Worm (Caenorhabditis elegans): ENCODE results near the gene F23B12.7.

The F23B12.7 gene

DNA sequence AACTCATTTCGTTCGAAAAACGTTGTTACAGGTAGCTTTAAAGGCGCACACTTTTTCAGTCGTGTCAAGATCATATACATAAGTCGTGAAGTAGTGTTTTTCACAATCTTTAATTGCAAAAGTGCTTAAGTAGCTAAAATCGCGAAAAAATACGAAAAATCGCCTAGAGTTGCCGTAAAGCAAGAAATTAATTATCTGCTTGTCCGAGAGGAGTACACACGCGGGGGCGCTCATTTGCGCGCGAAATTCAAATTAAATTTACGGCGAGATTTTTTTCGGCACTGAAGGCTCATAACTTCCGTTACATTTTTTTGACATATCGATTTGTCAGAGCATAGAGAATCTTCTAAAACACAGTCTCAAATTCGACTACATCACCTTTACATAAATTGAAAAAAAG, 10.6 kb downstream of the F23B12.7 start:
- TF ChIP-seq ztf-26 (tag; optimal IDR thresholded peaks at IDR 0.05) (no peak), lin-26 (GFP tag; IDR thresholded peaks at IDR 0.05) (no peak), F33H1.4 (GFP tag; IDR thresholded peaks at IDR 0.05) (0 out of 2 replicates have a peak, but pooled peaks have one; percentile 11), ztf-25 (GFP tag; IDR thresholded peaks at IDR 0.05) (no peak), nhr-120 (GFP tag; IDR thresholded peaks at IDR 0.05) (no peak), egl-44 (GFP tag; IDR thresholded peaks at IDR 0.05) (no peak), sea-2 (GFP tag; IDR thresholded peaks at IDR 0.05) (no peak), aptf-3 (GFP tag; IDR thresholded peaks at IDR 0.05) (no peak), xnd-1 (tag; optimal IDR thresholded peaks at IDR 0.05) (peak; percentile 5), lin-54 (GFP tag; optimal IDR thresholded peaks at IDR 0.05) (peak; percentile 9), zim-3 (tag; optimal IDR thresholded peaks at IDR 0.05) (no peak), Y56A3A.18 (GFP tag; IDR thresholded peaks at IDR 0.05) (no peak), dpl-1 (GFP tag; optimal IDR thresholded peaks at IDR 0.05) (no peak), him-1 (tag; optimal IDR thresholded peaks at IDR 0.05) (peak; percentile 17), hrde-1 (tag; optimal IDR thresholded peaks at IDR 0.05; ENCODE audit: borderline replicate concordance) (peak; percentile 66), madf-6 (GFP tag; IDR thresholded peaks at IDR 0.05) (0 out of 2 replicates have a peak, but pooled peaks have one; percentile 28), snpc-4 (GFP tag; optimal IDR thresholded peaks at IDR 0.05) (no peak), snpc-4 (tag; optimal IDR thresholded peaks at IDR 0.05) (peak in 1 of 4 experiments; percentile 13)

DNA sequence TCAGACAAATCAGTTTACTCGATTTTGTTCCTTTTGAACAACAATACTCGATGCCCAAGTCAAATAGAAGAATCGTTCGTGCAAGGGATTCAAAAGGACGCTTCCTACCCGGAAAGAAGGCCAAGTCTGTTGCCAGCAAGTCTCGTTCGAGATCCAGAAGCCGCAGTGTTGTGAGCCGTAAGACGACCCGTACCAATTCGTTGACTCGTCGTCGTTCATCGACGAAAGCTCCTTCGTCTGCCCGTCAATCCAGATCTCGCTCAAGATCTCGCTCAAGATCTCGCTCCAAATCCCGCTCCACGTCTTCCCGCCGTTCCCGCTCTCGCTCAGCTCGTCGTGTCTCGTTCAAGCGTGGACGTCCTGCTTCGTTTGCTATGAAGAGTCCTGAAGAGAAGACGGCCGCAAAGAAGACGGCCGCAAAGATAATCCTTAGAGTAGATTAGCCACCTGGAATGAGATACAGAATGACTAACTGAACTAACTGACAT, 11.2 kb downstream of the F23B12.7 start, which contains the start of gene F08H9.2:
Gene F08H9.2, plus strand, starts transcription at position 51 of the 488 bp plus-strand sequence.
- TF ChIP-seq F55B11.4 (tag; optimal IDR thresholded peaks at IDR 0.05; ENCODE audit: borderline replicate concordance, insufficient read depth): no peak
- TF ChIP-seq athp-1 (tag; optimal IDR thresholded peaks at IDR 0.05): no peak
- no peak for TF ChIP-seq chd-7 (tag; optimal IDR thresholded peaks at IDR 0.05)
- TF ChIP-seq zfh-2 (GFP tag; conservative IDR thresholded peaks at IDR 0.05): peak; percentile 76
- no peak for TF ChIP-seq ceh-27 (GFP tag; optimal IDR thresholded peaks at IDR 0.05)
- TF ChIP-seq F22D6.2 (tag; optimal IDR thresholded peaks at IDR 0.05): no peak
- no peak for TF ChIP-seq gei-17 (GFP tag; optimal IDR thresholded peaks at IDR 0.05)
- 0 out of 2 replicates have a peak, but pooled peaks have one; percentile 15 for TF ChIP-seq nfyb-1 (GFP tag; IDR thresholded peaks at IDR 0.05)
- no peak for TF ChIP-seq aptf-2 (GFP tag; conservative IDR thresholded peaks at IDR 0.05)

DNA sequence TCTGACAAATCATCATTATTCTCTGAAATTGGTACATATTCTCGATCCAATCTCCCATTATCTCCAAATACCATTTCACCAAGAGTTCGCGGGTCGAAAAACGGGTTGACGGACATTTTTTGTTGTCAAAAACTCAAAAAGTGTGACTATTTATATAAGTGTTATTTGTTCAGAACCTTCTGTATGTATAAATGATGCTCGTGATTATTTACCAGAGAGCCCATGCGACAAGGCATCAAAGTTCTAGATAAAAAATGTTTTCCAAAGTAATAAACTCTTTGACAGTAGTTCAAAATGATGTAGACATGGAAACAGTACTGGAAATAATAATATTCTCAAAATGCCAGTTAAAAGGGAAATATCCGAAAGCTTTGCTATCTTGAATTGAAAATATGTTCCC, 13.2 kb downstream of the F23B12.7 start:
- no peak for TF ChIP-seq Y56A3A.18 (GFP tag; IDR thresholded peaks at IDR 0.05)
- TF ChIP-seq efl-1 (GFP tag; optimal IDR thresholded peaks at IDR 0.05): no peak
- no peak for TF ChIP-seq pha-4 (tag; optimal IDR thresholded peaks at IDR 0.05)
- TF ChIP-seq ztf-6 (GFP tag; IDR thresholded peaks at IDR 0.05): no peak
- TF ChIP-seq repo-1 (tag; optimal IDR thresholded peaks at IDR 0.05): no peak
- no peak for TF ChIP-seq madf-8 (GFP tag; conservative IDR thresholded peaks at IDR 0.05)
- TF ChIP-seq B0019.2 (GFP tag; conservative IDR thresholded peaks at IDR 0.05): no peak
- no peak for TF ChIP-seq nhr-27 (tag; optimal IDR thresholded peaks at IDR 0.05)
- TF ChIP-seq F22D6.2 (tag; optimal IDR thresholded peaks at IDR 0.05): no peak
- no peak for TF ChIP-seq C06A6.2 (GFP tag; conservative IDR thresholded peaks at IDR 0.05)
- no peak for TF ChIP-seq B0035.1 (tag; optimal IDR thresholded peaks at IDR 0.05)
- TF ChIP-seq ekl-4 (GFP tag; IDR thresholded peaks at IDR 0.05): no peak
- TF ChIP-seq akir-1 (GFP tag; optimal IDR thresholded peaks at IDR 0.05): no peak
- TF ChIP-seq Y67H2A.10 (GFP tag; conservative IDR thresholded peaks at IDR 0.05): no peak
- TF ChIP-seq F57C9.4 (tag; optimal IDR thresholded peaks at IDR 0.05): no peak
- no peak for TF ChIP-seq sdz-38 (tag; optimal IDR thresholded peaks at IDR 0.05)
- no peak for TF ChIP-seq F37B4.10 (GFP tag; IDR thresholded peaks at IDR 0.05)
- TF ChIP-seq madf-6 (GFP tag; IDR thresholded peaks at IDR 0.05): no peak
- no peak for TF ChIP-seq tlf-1 (GFP tag; optimal IDR thresholded peaks at IDR 0.05)
- no peak for TF ChIP-seq attf-6 (GFP tag; IDR thresholded peaks at IDR 0.05)

Data from whole organism, young adult.